Worm (Caenorhabditis elegans): ENCODE data around the gene F43D2.3.

F43D2.3 gene

DNA sequence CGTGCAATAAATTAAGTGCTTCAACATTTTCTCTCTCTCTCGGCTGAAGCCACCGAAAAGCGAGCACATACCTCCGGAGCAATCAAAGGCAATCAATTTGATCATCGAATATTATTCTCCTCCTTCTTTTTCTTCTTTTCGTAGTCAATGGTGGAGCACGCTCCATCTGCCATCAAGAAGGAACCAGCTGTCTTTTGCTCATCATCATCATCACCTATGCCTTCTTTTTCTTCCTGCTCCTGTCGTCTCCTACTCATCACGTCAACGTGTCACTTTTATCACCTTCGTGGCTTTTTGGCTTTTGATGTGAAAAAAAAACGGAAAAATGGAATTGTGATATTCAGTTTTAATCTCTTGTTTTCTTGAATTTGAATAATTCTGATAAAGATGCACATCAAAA, 6.0 kb upstream of the F43D2.3 start:
- TF ChIP-seq pqm-1 (tag; optimal IDR thresholded peaks at IDR 0.05): no peak
- TF ChIP-seq ceh-90 (tag; optimal IDR thresholded peaks at IDR 0.05): no peak
- TF ChIP-seq jun-1 (tag; optimal IDR thresholded peaks at IDR 0.05): no peak
- TF ChIP-seq aly-2 (tag; optimal IDR thresholded peaks at IDR 0.05): no peak
- no peak for TF ChIP-seq ztf-4 (tag; optimal IDR thresholded peaks at IDR 0.05)
- TF ChIP-seq pag-3 (tag; optimal IDR thresholded peaks at IDR 0.05; ENCODE audit: borderline replicate concordance, insufficient read depth): peak; percentile 67
- TF ChIP-seq rnt-1 (tag; optimal IDR thresholded peaks at IDR 0.05): peak; percentile 66
- TF ChIP-seq unc-130 (tag; optimal IDR thresholded peaks at IDR 0.05): peak; percentile 6
- no peak for TF ChIP-seq ztf-11 (tag; optimal IDR thresholded peaks at IDR 0.05)
- no peak for TF ChIP-seq mdl-1 (tag; optimal IDR thresholded peaks at IDR 0.05)
- no peak for TF ChIP-seq ceh-88 (GFP tag; IDR thresholded peaks at IDR 0.05)
- TF ChIP-seq ces-1 (GFP tag; optimal IDR thresholded peaks at IDR 0.05): no peak
- TF ChIP-seq unc-30 (tag; optimal IDR thresholded peaks at IDR 0.05): no peak
- no peak for TF ChIP-seq C16A3.4 (tag; optimal IDR thresholded peaks at IDR 0.05)
- no peak for TF ChIP-seq nhr-237 (tag; optimal IDR thresholded peaks at IDR 0.05)
- TF ChIP-seq lin-14 (GFP tag; optimal IDR thresholded peaks at IDR 0.05): peak; percentile 63
- TF ChIP-seq zag-1 (tag; optimal IDR thresholded peaks at IDR 0.05): no peak
- no peak for TF ChIP-seq F16B12.6 (tag; optimal IDR thresholded peaks at IDR 0.05)
- TF ChIP-seq unc-98 (GFP tag; IDR thresholded peaks at IDR 0.05): no peak
- TF ChIP-seq sox-4 (tag; optimal IDR thresholded peaks at IDR 0.05): no peak
- TF ChIP-seq ceh-63 (GFP tag; optimal IDR thresholded peaks at IDR 0.05): no peak
- TF ChIP-seq tbx-2 (tag; optimal IDR thresholded peaks at IDR 0.05): no peak
- TF ChIP-seq C04F5.9 (tag; optimal IDR thresholded peaks at IDR 0.05): no peak
- no peak for TF ChIP-seq egl-27 (tag; optimal IDR thresholded peaks at IDR 0.05)
- peak; percentile 55 for TF ChIP-seq nhr-71 (tag; optimal IDR thresholded peaks at IDR 0.05)
- TF ChIP-seq vab-15 (tag; optimal IDR thresholded peaks at IDR 0.05): no peak

DNA sequence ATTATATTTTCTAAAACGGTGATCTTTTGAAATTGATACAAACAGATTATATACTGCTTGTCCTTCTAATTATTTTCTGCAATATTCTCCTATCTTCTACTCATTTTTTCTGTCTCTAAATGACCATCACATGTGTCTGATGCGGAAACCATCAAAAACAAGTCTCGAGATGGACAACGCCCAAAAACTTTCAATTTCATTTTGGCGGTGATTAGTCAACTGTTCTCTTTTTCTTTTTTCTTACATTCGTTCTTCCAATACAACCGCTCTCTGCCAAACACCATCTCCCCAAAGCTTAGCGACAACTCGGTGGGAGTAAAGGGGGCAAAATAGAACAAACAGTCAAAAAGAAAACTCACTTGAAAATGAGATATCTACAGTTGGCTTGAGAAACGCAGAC, 1.6 kb downstream of the F43D2.3 start:
- TF ChIP-seq sox-4 (tag; optimal IDR thresholded peaks at IDR 0.05) (no peak), nhr-85 (tag) (peak; percentile 54), mab-9 (GFP tag; IDR thresholded peaks at IDR 0.05) (0 out of 2 replicates have a peak, but pooled peaks have one; percentile 24), grh-1 (GFP tag; IDR thresholded peaks at IDR 0.05) (no peak), lin-14 (GFP tag; optimal IDR thresholded peaks at IDR 0.05) (peak; percentile 49), efl-1 (optimal IDR thresholded peaks at IDR 0.05) (no peak), efl-1 (GFP tag; optimal IDR thresholded peaks at IDR 0.05 in 1 of 2) (peak in 1 of 2 experiments; percentile 64), lin-39 (tag; optimal IDR thresholded peaks at IDR 0.05) (no peak), blmp-1 (tag; optimal IDR thresholded peaks at IDR 0.05) (peak; percentile 95)

DNA sequence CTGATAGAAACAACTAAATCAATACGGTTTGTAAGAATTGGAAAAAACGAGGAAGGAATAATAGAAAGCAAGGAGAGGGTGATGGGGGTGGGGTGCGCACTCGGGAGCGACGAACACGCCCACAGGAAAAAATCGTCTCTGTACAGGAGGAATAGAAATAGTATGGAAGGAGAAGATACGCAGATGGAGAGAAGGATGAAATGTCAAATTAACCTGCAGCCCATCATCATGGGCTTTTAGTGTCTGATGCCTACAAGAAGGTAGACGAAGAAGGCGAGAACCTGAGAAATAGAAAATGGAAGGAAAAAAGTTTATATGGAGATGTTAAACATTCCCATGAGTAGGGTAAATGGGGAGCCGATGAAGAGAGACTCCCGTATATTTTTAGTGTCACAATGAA, 3.4 kb downstream of the F43D2.3 start, which contains the start of gene F43D2.6:
Gene F43D2.6, minus strand, starts transcription at position 62 of the 400 bp plus-strand sequence.
- TF ChIP-seq skn-1 (tag; optimal IDR thresholded peaks at IDR 0.05): no peak
- TF ChIP-seq efl-1 (optimal IDR thresholded peaks at IDR 0.05): no peak
- peak in 1 of 2 experiments; percentile 65 for TF ChIP-seq efl-1 (GFP tag; optimal IDR thresholded peaks at IDR 0.05 in 1 of 2)

DNA sequence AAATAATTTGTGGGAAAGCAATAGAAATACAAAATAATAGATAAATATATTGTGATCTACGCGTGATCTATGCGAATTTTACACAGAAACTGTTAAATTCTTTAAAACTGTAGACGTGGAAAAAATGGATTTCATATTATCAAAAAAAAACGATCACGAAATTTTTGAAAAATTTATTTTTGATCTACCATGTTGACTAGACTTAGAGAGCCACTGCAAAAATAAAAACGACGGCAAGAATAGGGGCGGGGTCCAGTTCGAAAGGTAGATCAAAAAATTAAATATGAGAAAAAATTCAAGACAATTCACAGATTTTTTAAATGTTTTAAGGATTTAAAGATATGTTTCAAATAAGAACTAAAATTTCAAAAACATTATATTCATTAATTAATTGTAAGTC, 6.4 kb downstream of the F43D2.3 start:
- TF ChIP-seq egl-27 (tag; optimal IDR thresholded peaks at IDR 0.05) (no peak), pax-3 (tag; optimal IDR thresholded peaks at IDR 0.05) (no peak), unc-130 (tag; optimal IDR thresholded peaks at IDR 0.05) (no peak), ama-1 (optimal IDR thresholded peaks at IDR 0.05) (no peak), vab-15 (tag; optimal IDR thresholded peaks at IDR 0.05) (no peak), dsc-1 (tag; optimal IDR thresholded peaks at IDR 0.05) (no peak), ztf-11 (tag; optimal IDR thresholded peaks at IDR 0.05) (no peak), unc-62 (GFP tag; optimal IDR thresholded peaks at IDR 0.05) (no peak), nhr-28 (tag; optimal IDR thresholded peaks at IDR 0.05) (no peak), ces-1 (GFP tag; optimal IDR thresholded peaks at IDR 0.05) (no peak), mab-9 (GFP tag; IDR thresholded peaks at IDR 0.05) (no peak), Y116A8C.19 (tag; optimal IDR thresholded peaks at IDR 0.05; ENCODE audit: borderline replicate concordance) (no peak), nhr-237 (tag; optimal IDR thresholded peaks at IDR 0.05) (no peak), lir-3 (tag; optimal IDR thresholded peaks at IDR 0.05; ENCODE audit: poor library complexity) (no peak), tbx-2 (tag; optimal IDR thresholded peaks at IDR 0.05) (no peak), skn-1 (tag; optimal IDR thresholded peaks at IDR 0.05) (no peak), efl-3 (GFP tag; optimal IDR thresholded peaks at IDR 0.05) (no peak), nhr-71 (tag; optimal IDR thresholded peaks at IDR 0.05) (no peak), unc-30 (tag; optimal IDR thresholded peaks at IDR 0.05) (no peak), fkh-4 (tag; optimal IDR thresholded peaks at IDR 0.05; ENCODE audit: borderline replicate concordance) (no peak)
